Worm (Caenorhabditis elegans): Measurements from ENCODE around the gene paa-1.

- TF ChIP-seq ceh-16 (tag; optimal IDR thresholded peaks at IDR 0.05) (no peak), nhr-10 (tag; optimal IDR thresholded peaks at IDR 0.05) (no peak), unc-62 (GFP tag; optimal IDR thresholded peaks at IDR 0.05) (no peak), nhr-23 (tag; optimal IDR thresholded peaks at IDR 0.05) (no peak), nhr-25 (tag; optimal IDR thresholded peaks at IDR 0.05) (no peak), egl-27 (tag; optimal IDR thresholded peaks at IDR 0.05) (no peak), skn-1 (tag; optimal IDR thresholded peaks at IDR 0.05) (no peak), ama-1 (optimal IDR thresholded peaks at IDR 0.05) (no peak), elt-3 (tag; optimal IDR thresholded peaks at IDR 0.05) (no peak), ceh-82 (tag; optimal IDR thresholded peaks at IDR 0.05) (no peak), snpc-4 (tag; optimal IDR thresholded peaks at IDR 0.05) (no peak), mdl-1 (tag; optimal IDR thresholded peaks at IDR 0.05) (no peak)
Observed at ce11 chrIII:5438064-5438463, 12.5 kb upstream of the paa-1 start.

Measured in whole organism, L2 larva.